Worm (Caenorhabditis elegans): ENCODE data around the gene fipr-11.

- TF ChIP-seq unc-39 (tag; optimal IDR thresholded peaks at IDR 0.05), result no peak
- no peak for TF ChIP-seq unc-130 (GFP tag; optimal IDR thresholded peaks at IDR 0.05)
- TF ChIP-seq ctbp-1 (GFP tag; IDR thresholded peaks at IDR 0.05), result no peak
- TF ChIP-seq Y48G9A.11 (GFP tag; IDR thresholded peaks at IDR 0.05), result no peak
- TF ChIP-seq R02D3.7 (tag; optimal IDR thresholded peaks at IDR 0.05), result no peak
- TF ChIP-seq nhr-237 (tag; optimal IDR thresholded peaks at IDR 0.05), result no peak
- no peak for TF ChIP-seq ama-1 (optimal IDR thresholded peaks at IDR 0.05)
- TF ChIP-seq gei-8 (GFP tag; optimal IDR thresholded peaks at IDR 0.05), result no peak
- TF ChIP-seq F26F4.8 (GFP tag; conservative IDR thresholded peaks at IDR 0.05), result no peak
- no peak for TF ChIP-seq unc-62 (GFP tag; optimal IDR thresholded peaks at IDR 0.05 in 1 of 2)
- TF ChIP-seq unc-62 (tag; optimal IDR thresholded peaks at IDR 0.05), result no peak
- TF ChIP-seq ZK546.5 (tag; optimal IDR thresholded peaks at IDR 0.05), result no peak
- TF ChIP-seq lin-15B (tag; optimal IDR thresholded peaks at IDR 0.05), result no peak
- no peak for TF ChIP-seq set-16 (GFP tag; IDR thresholded peaks at IDR 0.05)
These were observed 31.4 kb upstream of the fipr-11 start, which contains the start of gene srj-33 for ce11 chrV:9937435-9937834.
